Fruit fly (Drosophila melanogaster) whole organism, embryonic: Measurements from ENCODE around the gene Pde9.
A peak's percentile ranks its signal among the peaks of the same experiment; 100 is the strongest.

Experiments used
- B-H2 ChIP-seq: fragments of 200-800 bp; sonication (Bioruptor generic); optimal IDR thresholded peaks from 2 replicates; lab custom pipeline; 2018; ENCODE audit warnings: missing biosample characterization, mild to moderate bottlenecking, missing genetic modification characterization
- C15 ChIP-seq: fragments of 200-800 bp; sonication (Bioruptor generic); IDR thresholded peaks from 3 replicates; pipeline ENCODE4 v1.3.6; 2022; ENCODE audit warnings: missing biosample characterization, missing genetic modification characterization
- CG10959 ChIP-seq: fragments of 200-800 bp; sonication (Bioruptor generic); IDR thresholded peaks from 2 replicates; pipeline ENCODE4 v1.3.6; 2022; ENCODE audit warnings: missing biosample characterization, missing genetic modification characterization
- CG11085 ChIP-seq: fragments of 200-800 bp; sonication (Bioruptor generic); IDR thresholded peaks from 2 replicates; pipeline ENCODE4 v1.3.6; 2022; ENCODE audit warnings: missing biosample characterization, missing genetic modification characterization
- CG11093 ChIP-seq: fragments of 200-800 bp; sonication (Bioruptor generic); IDR thresholded peaks from 3 replicates; pipeline ENCODE4 v1.3.6; 2022; ENCODE audit warnings: missing biosample characterization, missing genetic modification characterization
- CG11456 ChIP-seq: fragments of 200-800 bp; sonication (Bioruptor generic); IDR thresholded peaks from 3 replicates; pipeline ENCODE4 v1.3.6; 2022; ENCODE audit warnings: missing biosample characterization, missing genetic modification characterization
- CG11723 ChIP-seq: fragments of 200-800 bp; sonication (Bioruptor generic); optimal IDR thresholded peaks from 2 replicates; lab custom pipeline; 2017; ENCODE audit warnings: missing biosample characterization, mild to moderate bottlenecking, missing genetic modification characterization
- CG12155 ChIP-seq: fragments of 200-800 bp; sonication (Bioruptor generic); optimal IDR thresholded peaks from 3 replicates; lab custom pipeline; 2016; ENCODE audit warnings: missing biosample characterization, missing genetic modification characterization
- CG12391 ChIP-seq: fragments of 200-800 bp; sonication (Bioruptor generic); optimal IDR thresholded peaks from 3 replicates; lab custom pipeline; 2018; ENCODE audit warnings: missing biosample characterization, mild to moderate bottlenecking, missing genetic modification characterization, moderate library complexity
- CG14441 ChIP-seq: fragments of 200-800 bp; sonication (Bioruptor generic); IDR thresholded peaks from 2 replicates; pipeline ENCODE4 v1.3.6; 2022; ENCODE audit warnings: missing biosample characterization, missing genetic modification characterization
- CG14667 ChIP-seq: fragments of 200-800 bp; sonication (Bioruptor generic); IDR thresholded peaks from 2 replicates; pipeline ENCODE4 v1.3.6; 2022; ENCODE audit warnings: missing biosample characterization, missing genetic modification characterization
- CG14710 ChIP-seq: fragments of 200-800 bp; sonication (Bioruptor generic); optimal IDR thresholded peaks from 3 replicates; lab custom pipeline; 2019; ENCODE audit warnings: missing biosample characterization, mild to moderate bottlenecking, missing genetic modification characterization, moderate library complexity
- CG15514 ChIP-seq: fragments of 200-800 bp; sonication (Bioruptor generic); optimal IDR thresholded peaks from 3 replicates; lab custom pipeline; 2017; ENCODE audit warnings: missing biosample characterization, missing genetic modification characterization, mild to moderate bottlenecking, moderate library complexity, missing genetic modification reagents
- CG16779 ChIP-seq: fragments of 200-800 bp; sonication (Bioruptor generic); IDR thresholded peaks from 2 replicates; pipeline ENCODE4 v1.3.6; 2022; ENCODE audit warnings: missing biosample characterization, missing genetic modification characterization
- CG17802 ChIP-seq: fragments of 200-800 bp; sonication (Bioruptor generic); optimal IDR thresholded peaks from 2 replicates; lab custom pipeline; 2018; ENCODE audit warnings: missing biosample characterization, mild to moderate bottlenecking, missing genetic modification characterization, moderate library complexity
- CG2202 ChIP-seq: fragments of 200-800 bp; sonication (Bioruptor generic); optimal IDR thresholded peaks from 2 replicates; lab custom pipeline; 2018; ENCODE audit warnings: missing biosample characterization, mild to moderate bottlenecking, missing genetic modification characterization
- CG31365 ChIP-seq: fragments of 200-800 bp; sonication (Bioruptor generic); optimal IDR thresholded peaks from 2 replicates; lab custom pipeline; 2018; ENCODE audit warnings: missing biosample characterization, mild to moderate bottlenecking, missing genetic modification characterization
- CG31441 ChIP-seq: fragments of 200-800 bp; sonication (Bioruptor generic); IDR thresholded peaks from 2 replicates; pipeline ENCODE4 v1.3.6; 2022; ENCODE audit warnings: missing biosample characterization, missing genetic modification characterization
- CG34422 ChIP-seq: fragments of 200-800 bp; sonication (Bioruptor generic); IDR thresholded peaks from 3 replicates; pipeline ENCODE4 v1.3.6; 2022; ENCODE audit warnings: missing biosample characterization, missing genetic modification characterization
- CG3838 ChIP-seq: fragments of 200-800 bp; sonication (Bioruptor generic); optimal IDR thresholded peaks from 3 replicates; lab custom pipeline; 2016; ENCODE audit warnings: missing biosample characterization, missing genetic modification characterization
- CG5180 ChIP-seq: fragments of 200-800 bp; sonication (Bioruptor generic); optimal IDR thresholded peaks from 3 replicates; lab custom pipeline; 2017; ENCODE audit warnings: missing biosample characterization, missing genetic modification characterization, mild to moderate bottlenecking, moderate library complexity, missing genetic modification reagents
- CG6683 ChIP-seq: fragments of 200-800 bp; sonication (Bioruptor generic); optimal IDR thresholded peaks from 2 replicates; lab custom pipeline; 2017; ENCODE audit warnings: missing biosample characterization, mild to moderate bottlenecking, missing genetic modification characterization, missing genetic modification reagents
- CG6854 ChIP-seq: fragments of 200-800 bp; sonication (Bioruptor generic); optimal IDR thresholded peaks from 3 replicates; lab custom pipeline; 2017; ENCODE audit warnings: missing biosample characterization, mild to moderate bottlenecking, missing genetic modification characterization
- CG9609 ChIP-seq: fragments of 200-800 bp; sonication (Bioruptor generic); optimal IDR thresholded peaks from 3 replicates; lab custom pipeline; 2016; ENCODE audit warnings: missing biosample characterization, missing genetic modification characterization
- D19B ChIP-seq: fragments of 200-800 bp; sonication (Bioruptor generic); optimal IDR thresholded peaks from 2 replicates; lab custom pipeline; 2017; ENCODE audit warnings: missing biosample characterization, mild to moderate bottlenecking, missing genetic modification characterization
- Dip3 ChIP-seq: fragments of 200-800 bp; sonication (Bioruptor generic); optimal IDR thresholded peaks from 3 replicates; lab custom pipeline; 2016; ENCODE audit warnings: missing biosample characterization, missing genetic modification characterization
- ERR ChIP-seq: fragments of 200-800 bp; sonication (Bioruptor generic); optimal IDR thresholded peaks from 2 replicates; lab custom pipeline; 2016; ENCODE audit warnings: missing biosample characterization, missing genetic modification characterization
- Eip74EF ChIP-seq, 2 experiments: fragments of 200-800 bp in 1 of 2; fragments of >200 bp in 1 of 2; sonication (Bioruptor generic) in 1 of 2; optimal IDR thresholded peaks; 2 replicates each; lab custom pipeline; 2017 to 2019; ENCODE audit warnings: missing biosample characterization in 2 of 2, missing genetic modification characterization in 2 of 2, mild to moderate bottlenecking in 1 of 2, moderate library complexity in 1 of 2
- HLH4C ChIP-seq: fragments of 200-800 bp; sonication (Bioruptor generic); IDR thresholded peaks from 3 replicates; pipeline ENCODE4 v1.3.6; 2022; ENCODE audit warnings: missing biosample characterization, missing genetic modification characterization; ENCODE audit not compliant: partially characterized antibody
- Hey ChIP-seq: fragments of 200-800 bp; sonication (Bioruptor generic); optimal IDR thresholded peaks from 3 replicates; lab custom pipeline; 2018; ENCODE audit warnings: missing biosample characterization, mild to moderate bottlenecking, missing genetic modification characterization
- Med ChIP-seq: fragments of 200-800 bp; sonication (Bioruptor generic); peaks from one replicate; lab custom pipeline; 2016; ENCODE audit warnings: missing biosample characterization, missing genetic modification characterization, mild to moderate bottlenecking, inconsistent platforms, moderate library complexity
- Neu2 ChIP-seq: fragments of 200-800 bp; sonication (Bioruptor generic); optimal IDR thresholded peaks from 3 replicates; lab custom pipeline; 2016; ENCODE audit warnings: missing biosample characterization, missing genetic modification characterization, borderline replicate concordance
- Nf-YC ChIP-seq: fragments of 200-800 bp; optimal IDR thresholded peaks from 3 replicates; lab custom pipeline; 2019; ENCODE audit warnings: missing biosample characterization, mild to moderate bottlenecking, missing genetic modification characterization, moderate library complexity
- Opbp ChIP-seq: fragments of 200-800 bp; sonication (Bioruptor generic); IDR thresholded peaks from 3 replicates; pipeline ENCODE4 v1.3.6; 2022; ENCODE audit warnings: missing biosample characterization, missing genetic modification characterization; ENCODE audit not compliant: partially characterized antibody
- Xbp1 ChIP-seq: fragments of 200-800 bp; sonication (Bioruptor generic); optimal IDR thresholded peaks from 3 replicates; lab custom pipeline; 2016; ENCODE audit warnings: missing biosample characterization, mild to moderate bottlenecking, missing genetic modification characterization
- crol ChIP-seq: fragments of 200-800 bp; sonication (Bioruptor generic); IDR thresholded peaks from 2 replicates; pipeline ENCODE4 v1.3.6; 2022; ENCODE audit warnings: missing biosample characterization, missing genetic modification characterization
- danr ChIP-seq: fragments of 200-800 bp; sonication (Bioruptor generic); IDR thresholded peaks from 2 replicates; pipeline ENCODE4 v1.3.6; 2022; ENCODE audit warnings: missing biosample characterization, missing genetic modification characterization
- ems ChIP-seq: fragments of 200-800 bp; sonication (Bioruptor generic); optimal IDR thresholded peaks from 3 replicates; lab custom pipeline; 2016; ENCODE audit warnings: missing biosample characterization, missing genetic modification characterization
- gcm ChIP-seq: fragments of 200-800 bp; sonication (Bioruptor generic); optimal IDR thresholded peaks from 2 replicates; lab custom pipeline; 2019; ENCODE audit warnings: missing biosample characterization, mild to moderate bottlenecking, missing genetic modification characterization, moderate library complexity
- gt ChIP-seq: fragments of 200-800 bp; sonication (Bioruptor generic); IDR thresholded peaks from 2 replicates; pipeline ENCODE4 v1.3.6; 2022; ENCODE audit warnings: missing biosample characterization, missing genetic modification characterization
- ham ChIP-seq: fragments of 200-800 bp; sonication (Bioruptor generic); IDR thresholded peaks from 2 replicates; pipeline ENCODE4 v1.3.6; 2022; ENCODE audit warnings: missing biosample characterization, missing genetic modification characterization
- ken ChIP-seq: fragments of 200-800 bp; sonication (Bioruptor generic); IDR thresholded peaks from 3 replicates; pipeline ENCODE4 v1.3.6; 2022; ENCODE audit warnings: missing biosample characterization, missing genetic modification characterization
- schlank ChIP-seq: fragments of 200-800 bp; sonication (Bioruptor generic); optimal IDR thresholded peaks from 2 replicates; lab custom pipeline; 2018; ENCODE audit warnings: missing biosample characterization, mild to moderate bottlenecking, missing genetic modification characterization
- ssp ChIP-seq: fragments of 200-800 bp; sonication (Bioruptor generic); IDR thresholded peaks from 2 replicates; pipeline ENCODE4 v1.3.6; 2022; ENCODE audit warnings: missing biosample characterization, missing genetic modification characterization
- tio ChIP-seq: fragments of 200-800 bp; sonication (Bioruptor generic); optimal IDR thresholded peaks from 2 replicates; lab custom pipeline; 2017; ENCODE audit warnings: missing biosample characterization, missing genetic modification characterization, inconsistent platforms
- tup ChIP-seq: fragments of 200-800 bp; sonication (Bioruptor generic); optimal IDR thresholded peaks from 2 replicates; lab custom pipeline; 2016; ENCODE audit warnings: missing biosample characterization, mild to moderate bottlenecking, missing genetic modification characterization, moderate library complexity
- zen2 ChIP-seq: fragments of 200-800 bp; sonication (Bioruptor generic); IDR thresholded peaks from 3 replicates; pipeline ENCODE4 v1.3.6; 2022; ENCODE audit warnings: missing biosample characterization, missing genetic modification characterization; ENCODE audit not compliant: partially characterized antibody
- zfh1 ChIP-seq: fragments of 200-800 bp; sonication (Bioruptor generic); IDR thresholded peaks from 3 replicates; pipeline ENCODE4 v1.3.6; 2022; ENCODE audit warnings: missing biosample characterization, missing genetic modification characterization

The Pde9 gene

DNA sequence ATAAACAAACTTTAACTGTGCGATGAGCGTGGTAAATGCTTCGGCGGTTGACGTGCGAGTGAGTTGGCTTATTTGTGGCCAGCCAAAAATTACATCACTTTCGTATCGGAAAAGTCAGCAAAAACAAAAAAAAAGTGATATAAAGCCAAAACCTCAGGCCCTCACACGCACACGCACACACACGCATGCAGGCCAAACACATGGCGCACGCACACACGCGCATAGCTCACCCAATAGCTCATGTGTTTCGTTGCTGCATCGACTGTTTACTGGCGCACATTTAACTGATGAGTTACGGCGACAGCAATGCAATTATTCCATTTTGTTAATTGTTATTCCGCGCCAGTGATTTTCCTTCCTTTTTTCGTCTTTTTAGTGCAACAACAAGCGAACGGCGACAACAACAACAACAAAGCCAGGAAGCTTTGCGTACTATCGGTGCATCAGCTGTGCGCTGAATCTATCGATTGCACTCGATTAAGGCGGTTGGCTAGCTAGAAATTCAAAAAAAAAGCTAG, 6.0 kb upstream of the Pde9 start, which contains the start of gene Flad1 (continued):
- TF ChIP-seq C15 (GFP tag; lab: Robert Waterston, UW) (no peak), zen2 (GFP tag; lab: Robert Waterston, UW) (no peak; the same call in 2 of the 3 replicates), Dip3 (GFP tag; lab: Kevin White, UChicago) (no peak), gt (GFP tag; lab: Robert Waterston, UW) (no peak), schlank (tag; lab: Kevin White, UChicago) (no peak), Opbp (peak; percentile 20; the same call in 1 of the 3 replicates), CG2202 (tag; lab: Kevin White, UChicago) (no peak), CG17802 (tag; lab: Kevin White, UChicago) (no peak), CG11456 (GFP tag; lab: Robert Waterston, UW) (no peak), CG11723 (GFP tag; lab: Kevin White, UChicago) (no peak), Hey (tag; lab: Kevin White, UChicago) (no peak), CG12391 (tag; lab: Kevin White, UChicago) (no peak), CG34422 (GFP tag; lab: Robert Waterston, UW) (peak; percentile 25; the same call in 1 of the 3 replicates), CG31365 (no peak), tup (GFP tag; lab: Kevin White, UChicago) (no peak), tio (GFP tag; lab: Kevin White, UChicago) (no peak), B-H2 (GFP tag; lab: Kevin White, UChicago) (no peak), CG3838 (GFP tag; lab: Kevin White, UChicago) (no peak), ems (GFP tag; lab: Kevin White, UChicago) (no peak), Xbp1 (GFP tag; lab: Kevin White, UChicago) (no peak), CG14667 (GFP tag; lab: Robert Waterston, UW) (no peak), CG12155 (GFP tag; lab: Kevin White, UChicago) (no peak)

DNA sequence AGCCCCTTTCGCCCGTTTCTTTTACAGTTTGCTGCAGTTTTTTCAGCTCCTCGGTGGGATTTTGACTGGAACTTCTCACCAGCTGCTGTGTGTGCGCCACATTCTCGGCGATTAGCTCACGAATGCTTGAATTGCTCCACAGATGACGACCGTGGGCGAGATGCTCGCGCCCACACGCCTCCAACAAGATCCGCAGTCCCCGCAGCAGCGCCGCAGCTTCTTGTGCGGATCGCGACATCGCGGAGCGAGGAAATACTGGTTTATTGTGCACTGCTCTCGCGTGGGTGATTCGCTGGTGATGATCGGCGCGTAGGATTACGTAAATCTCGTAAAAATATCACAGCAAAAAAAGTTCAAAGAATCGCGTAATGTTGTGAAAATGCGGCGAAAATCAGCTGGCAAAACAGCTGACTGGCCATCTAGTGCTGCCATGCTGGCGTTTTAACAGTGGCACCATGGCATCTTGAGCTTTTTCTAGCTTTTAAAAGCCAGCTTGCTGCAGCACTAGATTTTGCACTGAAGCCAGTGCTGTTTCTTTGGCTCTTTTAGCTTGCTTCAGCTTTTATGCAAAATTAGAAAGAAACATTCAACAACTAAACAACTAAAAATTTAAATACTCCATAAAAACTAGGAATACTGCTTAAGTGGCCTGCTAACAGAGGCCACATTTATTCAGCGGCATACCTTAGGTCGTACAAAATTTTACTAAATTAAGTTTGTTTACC, 3.8 kb upstream of the Pde9 start, which contains the start of gene Coq8:
Gene Coq8 (minus strand): TSS at position 397 of the 725 bp plus-strand sequence.
- peak; percentile 43; the same call in 1 of the 2 replicates for TF ChIP-seq crol (GFP tag; lab: Robert Waterston, UW)
- TF ChIP-seq CG14710, result no peak
- no peak for TF ChIP-seq CG11085 (GFP tag; lab: Robert Waterston, UW)
- TF ChIP-seq CG31441, result no peak
- TF ChIP-seq Eip74EF (GFP tag; optimal IDR thresholded peaks at IDR 0.05; lab: Kevin White, UChicago), result no peak
- TF ChIP-seq ERR (GFP tag; lab: Kevin White, UChicago), result no peak
- TF ChIP-seq CG6854 (GFP tag; lab: Kevin White, UChicago), result no peak
- no peak for TF ChIP-seq Neu2 (GFP tag; lab: Kevin White, UChicago)
- TF ChIP-seq ham (GFP tag; lab: Robert Waterston, UW), result no peak
- TF ChIP-seq CG11456 (GFP tag; lab: Robert Waterston, UW), result no peak
- no peak for TF ChIP-seq HLH4C
- no peak for TF ChIP-seq CG10959 (GFP tag; lab: Robert Waterston, UW)
- no peak for TF ChIP-seq CG16779
- no peak for TF ChIP-seq D19B (GFP tag; lab: Kevin White, UChicago)
- no peak for TF ChIP-seq Nf-YC
- no peak for TF ChIP-seq zfh1 (GFP tag; lab: Robert Waterston, UW)
- no peak for TF ChIP-seq danr (GFP tag; lab: Robert Waterston, UW)
- no peak for TF ChIP-seq CG6683 (GFP tag; lab: Kevin White, UChicago)
- TF ChIP-seq CG9609 (GFP tag; lab: Kevin White, UChicago), result no peak
- peak; percentile 77 for TF ChIP-seq Med (GFP tag; lab: Kevin White, UChicago)
- TF ChIP-seq CG14441, result no peak
- no peak for TF ChIP-seq gcm
- peak; percentile 10 for TF ChIP-seq CG15514 (GFP tag; lab: Kevin White, UChicago)
- TF ChIP-seq CG11093 (GFP tag; lab: Robert Waterston, UW), result no peak
- TF ChIP-seq ken (GFP tag; lab: Robert Waterston, UW), result no peak
- no peak for TF ChIP-seq ssp
- no peak for TF ChIP-seq CG5180 (GFP tag; lab: Kevin White, UChicago)
- no peak for TF ChIP-seq Hey (tag; lab: Kevin White, UChicago)
